Worm (Caenorhabditis elegans): ENCODE results near the gene ric-3.

The ric-3 gene

DNA sequence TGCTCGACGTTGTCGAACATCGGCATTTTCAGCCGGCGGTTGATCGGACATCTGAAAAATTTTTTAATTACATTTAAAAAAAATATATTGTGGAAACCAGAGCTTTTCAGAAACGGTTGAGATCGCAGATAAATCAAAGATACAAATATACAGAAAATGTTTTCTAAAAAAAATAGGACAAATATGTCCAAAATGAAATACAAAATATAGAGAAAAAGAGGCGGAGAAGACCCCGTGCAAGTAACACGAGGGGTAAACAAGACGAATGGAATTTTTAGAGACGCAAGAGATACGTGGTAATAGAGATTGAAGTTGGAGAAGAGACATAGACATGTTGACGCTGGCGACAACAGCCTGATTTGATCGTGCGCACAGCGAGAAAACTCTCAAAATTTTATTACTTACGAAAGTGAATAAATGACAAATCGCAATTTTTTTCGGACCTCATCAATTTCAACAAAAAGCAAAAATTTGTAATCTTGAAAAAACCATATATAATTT, 2.3 kb upstream of the ric-3 start, which contains the start of gene cdgs-1 (continued):
- TF ChIP-seq daf-19 (GFP tag; conservative IDR thresholded peaks at IDR 0.05) (no peak), mxl-3 (GFP tag; optimal IDR thresholded peaks at IDR 0.05) (peak; percentile 74), fkh-10 (GFP tag; optimal IDR thresholded peaks at IDR 0.05) (peak; percentile 51), daf-8 (GFP tag; IDR thresholded peaks at IDR 0.05) (no peak), pha-4 (GFP tag; IDR thresholded peaks at IDR 0.05) (no peak), pha-4 (tag; optimal IDR thresholded peaks at IDR 0.05) (peak; percentile 26), hif-1 (tag; optimal IDR thresholded peaks at IDR 0.05) (no peak), F44E2.7 (GFP tag; IDR thresholded peaks at IDR 0.05) (no peak), lin-29 (GFP tag; IDR thresholded peaks at IDR 0.05) (no peak), ztf-11 (tag; optimal IDR thresholded peaks at IDR 0.05) (no peak), ZK337.2 (GFP tag; IDR thresholded peaks at IDR 0.05) (no peak), attf-4 (tag; optimal IDR thresholded peaks at IDR 0.05) (no peak)

DNA sequence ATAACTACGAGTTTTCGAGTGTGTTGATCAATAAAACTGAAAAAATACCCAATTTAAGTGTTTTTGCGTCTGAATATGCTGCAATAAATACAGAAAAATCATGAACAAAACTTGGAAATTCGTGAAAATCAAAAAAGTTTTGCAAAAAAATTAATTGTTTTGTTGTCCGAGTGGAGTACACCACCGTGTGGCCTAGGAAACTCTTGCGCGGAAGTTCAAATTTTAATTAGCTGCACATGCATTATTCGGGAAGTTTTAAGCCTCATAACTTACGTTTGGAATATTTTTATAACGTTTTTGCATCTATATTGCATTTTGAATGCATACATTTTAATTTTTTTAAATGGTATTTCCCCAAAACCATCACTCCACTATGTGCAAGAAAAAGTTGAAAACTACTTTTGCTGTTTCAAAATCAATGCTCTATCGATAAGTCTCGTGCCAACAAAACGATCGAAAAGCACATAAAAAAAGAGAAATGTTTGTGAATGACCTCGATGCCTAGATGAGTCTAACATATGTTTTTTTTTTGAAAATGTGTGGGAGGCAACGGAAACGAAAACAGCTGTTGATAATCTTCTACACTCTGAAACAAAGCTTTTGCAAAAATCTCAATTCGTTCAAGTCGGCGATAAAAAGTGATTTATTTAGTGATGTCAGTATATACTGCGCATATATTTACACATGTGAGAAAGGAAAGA, 1.5 kb upstream of the ric-3 start:
- TF ChIP-seq hlh-11 (tag; optimal IDR thresholded peaks at IDR 0.05) (peak; percentile 29), mes-2 (tag; optimal IDR thresholded peaks at IDR 0.05; ENCODE audit: poor library complexity, severe bottlenecking) (peak; percentile 92), dve-1 (tag; optimal IDR thresholded peaks at IDR 0.05; ENCODE audit: insufficient read depth) (peak; percentile 41), lir-3 (tag; optimal IDR thresholded peaks at IDR 0.05) (no peak), Y48G9A.11 (GFP tag; IDR thresholded peaks at IDR 0.05) (peak; percentile 50; the same call in 1 of the 2 replicates), snpc-1.2 (GFP tag; IDR thresholded peaks at IDR 0.05) (0 out of 2 replicates have a peak, but pooled peaks have one; percentile 25), Y105C5A.15 (GFP tag; IDR thresholded peaks at IDR 0.05) (no peak), nhr-28 (tag; optimal IDR thresholded peaks at IDR 0.05) (peak; percentile 32), dmd-6 (GFP tag; IDR thresholded peaks at IDR 0.05) (peak; percentile 38; the same call in 1 of the 2 replicates), unc-62 (GFP tag; optimal IDR thresholded peaks at IDR 0.05 in 1 of 2) (no peak), unc-62 (tag; optimal IDR thresholded peaks at IDR 0.05) (no peak), ceh-62 (tag; optimal IDR thresholded peaks at IDR 0.05) (no peak), ceh-82 (tag; optimal IDR thresholded peaks at IDR 0.05) (no peak), hif-1 (tag; optimal IDR thresholded peaks at IDR 0.05) (peak in 1 of 2 experiments; percentile 22), dpl-1 (GFP tag; optimal IDR thresholded peaks at IDR 0.05) (peak; percentile 83), unc-130 (GFP tag; optimal IDR thresholded peaks at IDR 0.05) (peak; percentile 62), aha-1 (tag) (peak; percentile 60), lsy-2 (tag; optimal IDR thresholded peaks at IDR 0.05) (peak in 1 of 2 experiments; percentile 45), ZK337.2 (GFP tag; IDR thresholded peaks at IDR 0.05) (peak; percentile 49; the same call in 1 of the 2 replicates), lin-38 (GFP tag; IDR thresholded peaks at IDR 0.05) (peak; percentile 40), daf-16 (GFP tag; optimal IDR thresholded peaks at IDR 0.05) (no peak), daf-16 (tag; optimal IDR thresholded peaks at IDR 0.05) (peak; percentile 24)

DNA sequence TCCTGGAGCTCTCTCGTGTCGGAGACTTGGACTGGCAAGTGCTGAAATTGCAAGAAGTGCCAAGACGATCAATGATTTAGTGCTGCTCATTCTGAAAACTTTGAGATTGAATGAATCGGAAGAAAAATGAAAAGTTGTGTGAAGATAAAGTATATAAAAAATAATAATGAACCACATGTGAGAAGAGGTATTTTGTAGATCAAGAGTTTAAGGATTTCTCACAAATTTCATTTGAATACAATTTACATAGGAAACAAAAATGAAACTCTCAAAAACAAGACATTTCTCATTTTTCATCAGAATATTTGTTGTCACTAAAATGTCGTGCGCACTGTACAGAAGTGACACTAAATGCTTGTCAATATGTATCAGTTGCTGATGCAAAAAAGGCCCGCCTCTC, 4.5 kb downstream of the ric-3 start, which contains the start of gene T14A8.2:
T14A8.2 (minus strand) TSS at position 101 of the 400 bp plus-strand sequence.
- TF ChIP-seq set-16 (GFP tag; IDR thresholded peaks at IDR 0.05) (no peak), tra-1 (GFP tag; IDR thresholded peaks at IDR 0.05) (no peak), daf-12 (tag; optimal IDR thresholded peaks at IDR 0.05) (no peak), zfp-3 (GFP tag; conservative IDR thresholded peaks at IDR 0.05) (no peak), php-3 (GFP tag; IDR thresholded peaks at IDR 0.05) (no peak)
